Fruit fly (Drosophila melanogaster) whole organism, pupa: Measurements from ENCODE around the gene beat-Ib.

Experiments used
- CG10348 ChIP-seq: fragments of 200-800 bp; sonication (Bioruptor generic); IDR thresholded peaks from 2 replicates; pipeline ENCODE4 v1.3.6; 2022; ENCODE audit warnings: missing biosample characterization, missing genetic modification characterization
- CG15710 ChIP-seq: fragments of 200-800 bp; sonication (Bioruptor generic); optimal IDR thresholded peaks from 2 replicates; lab custom pipeline; 2018; ENCODE audit warnings: missing biosample characterization, mild to moderate bottlenecking, missing genetic modification characterization, moderate library complexity
- EcR ChIP-seq: fragments of 200-800 bp; sonication (Bioruptor generic); optimal IDR thresholded peaks from 3 replicates; lab custom pipeline; 2019; ENCODE audit warnings: missing biosample characterization, missing genetic modification characterization, mild to moderate bottlenecking, moderate library complexity, missing genetic modification reagents

DNA sequence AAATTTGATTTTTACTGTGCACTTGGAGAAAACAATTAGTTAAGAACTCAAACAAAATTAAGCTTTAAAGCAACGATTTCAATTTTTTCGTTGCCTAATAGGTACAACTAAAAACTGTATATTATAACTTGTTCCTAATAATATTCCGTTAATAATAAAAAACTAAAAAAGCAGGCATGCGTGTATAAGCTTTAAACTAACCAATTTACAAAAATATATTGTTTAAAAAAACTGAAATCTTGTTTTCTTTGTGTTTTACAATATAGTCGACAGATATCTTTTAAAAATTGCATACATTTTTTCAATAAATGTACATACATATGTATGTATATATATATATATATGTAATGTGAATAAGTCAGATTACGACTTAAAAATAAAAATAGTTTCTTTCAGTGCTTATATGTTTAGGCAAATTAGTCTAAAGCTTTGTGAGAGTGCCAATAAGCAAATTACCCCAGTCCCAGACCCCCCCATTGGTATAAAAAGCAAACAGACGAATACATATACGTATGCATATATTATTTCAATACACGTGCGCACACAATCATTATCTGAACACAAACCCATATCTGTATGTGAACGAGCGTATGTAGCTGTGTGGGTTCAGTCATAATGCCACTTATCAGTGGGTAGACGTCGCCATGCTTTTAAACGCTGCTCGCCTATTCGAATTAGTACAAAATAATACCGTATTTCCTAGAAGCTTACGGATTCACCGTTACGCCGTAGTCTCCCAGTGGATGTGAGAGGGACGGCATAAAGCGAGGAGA, 49.1 kb downstream of the beat-Ib start:
- TF ChIP-seq CG10348 (GFP tag; lab: Robert Waterston, UW) (no peak), CG15710 (no peak), EcR (GFP tag; lab: Kevin White, UChicago) (peak; percentile 72)
